Fruit fly (Drosophila melanogaster): ENCODE data around the gene CG31674.
A peak's percentile ranks its signal among the peaks of the same experiment; 100 is the strongest.

Gene CG31674

DNA sequence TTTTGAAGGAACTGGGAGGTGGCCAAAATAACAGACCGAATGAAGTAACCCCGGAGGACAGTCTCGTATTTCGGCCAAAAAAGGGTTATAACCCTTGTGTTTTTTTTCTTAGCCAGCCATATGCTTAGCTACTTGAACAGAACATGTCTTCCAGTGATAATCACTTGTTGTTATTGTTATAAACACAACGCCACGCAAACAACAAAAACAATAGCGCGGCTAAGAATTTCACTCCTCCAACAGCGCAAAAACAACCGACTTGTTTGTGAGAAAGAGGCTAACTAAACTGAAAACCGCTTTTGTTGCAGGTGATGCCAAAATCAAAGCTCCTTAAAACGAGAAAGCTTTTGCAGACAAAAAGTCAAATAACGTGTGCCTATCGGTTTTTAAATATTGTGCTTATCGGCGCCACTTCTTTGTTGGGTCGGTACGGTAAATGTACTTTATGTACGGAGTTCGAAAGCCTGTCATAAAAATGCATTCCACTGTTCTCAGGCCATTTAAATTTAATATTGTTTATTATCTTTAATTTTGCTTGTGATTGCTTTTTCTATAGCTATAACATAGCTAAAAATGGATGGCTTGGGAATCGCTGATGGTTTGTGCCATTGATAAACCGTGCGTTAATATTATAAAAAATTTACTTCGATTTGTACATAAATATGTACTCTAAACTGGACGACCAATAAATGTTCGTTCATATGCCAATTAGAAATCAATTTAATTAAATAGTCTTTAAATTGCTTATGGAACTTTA lies 34.1 kb upstream of the CG31674 start, which contains the start of gene vari:
Gene vari, minus strand, starts transcription at position 285 of the 757 bp plus-strand sequence.
- TF ChIP-seq CG13296 (GFP tag; optimal IDR thresholded peaks at IDR 0.05) (peak; percentile 26), CG12104 (GFP tag; optimal IDR thresholded peaks at IDR 0.05) (peak; percentile 3), mirr (GFP tag; optimal IDR thresholded peaks at IDR 0.05) (peak; percentile 1), CG13894 (tag; optimal IDR thresholded peaks at IDR 0.05) (peak; percentile 61), Hmr (GFP tag; optimal IDR thresholded peaks at IDR 0.05) (peak; percentile 6), CTCF (GFP tag; optimal IDR thresholded peaks at IDR 0.05) (peak; percentile 76), Dbx (GFP tag; IDR thresholded peaks at IDR 0.05) (peak; percentile 40; the same call in 2 of the 3 replicates), CG31365 (tag; optimal IDR thresholded peaks at IDR 0.05) (peak; percentile 5), CG13287 (GFP tag; IDR thresholded peaks at IDR 0.05; ENCODE audit: partially characterized antibody) (peak; percentile 22; the same call in 1 of the 2 replicates), nom (GFP tag; optimal IDR thresholded peaks at IDR 0.05) (peak; percentile 47), phol (tag; optimal IDR thresholded peaks at IDR 0.05) (peak; percentile 53), nerfin-2 (GFP tag; IDR thresholded peaks at IDR 0.05; ENCODE audit: partially characterized antibody) (0 out of 2 replicates have a peak, but pooled peaks have one; percentile 26), CG8765 (GFP tag; IDR thresholded peaks at IDR 0.05) (no peak), vvl (GFP tag; IDR thresholded peaks at IDR 0.05) (peak; percentile 33; the same call in 1 of the 2 replicates), ken (GFP tag; IDR thresholded peaks at IDR 0.05) (0 out of 3 replicates have a peak, but pooled peaks have one; percentile 26), CG12769 (tag; optimal IDR thresholded peaks at IDR 0.05) (peak; percentile 40), rib (GFP tag; IDR thresholded peaks at IDR 0.05) (0 out of 2 replicates have a peak, but pooled peaks have one; percentile 40), scrt (GFP tag; optimal IDR thresholded peaks at IDR 0.05) (peak; percentile 58), CG6254 (GFP tag; optimal IDR thresholded peaks at IDR 0.05) (no peak), E2f2 (GFP tag; IDR thresholded peaks at IDR 0.05) (peak; percentile 83), chn (GFP tag; optimal IDR thresholded peaks at IDR 0.05) (no peak), slou (GFP tag; optimal IDR thresholded peaks at IDR 0.05) (no peak), CG34224 (GFP tag; IDR thresholded peaks at IDR 0.05; ENCODE audit: partially characterized antibody) (peak; percentile 12; the same call in 1 of the 3 replicates), vfl (GFP tag; optimal IDR thresholded peaks at IDR 0.05) (no peak), jigr1 (GFP tag; IDR thresholded peaks at IDR 0.05) (no peak), Fer1 (GFP tag; optimal IDR thresholded peaks at IDR 0.05) (peak; percentile 53), CG32767 (GFP tag; IDR thresholded peaks at IDR 0.05) (0 out of 2 replicates have a peak, but pooled peaks have one; percentile 17), B-H2 (GFP tag; optimal IDR thresholded peaks at IDR 0.05) (peak; percentile 55), chm (GFP tag; IDR thresholded peaks at IDR 0.05) (peak; percentile 65; the same call in 1 of the 2 replicates), Jarid2 (GFP tag; optimal IDR thresholded peaks at IDR 0.05) (peak; percentile 84), CG9817 (tag; optimal IDR thresholded peaks at IDR 0.05) (peak; percentile 7), sob (GFP tag; IDR thresholded peaks at IDR 0.05) (peak; percentile 11; the same call in 1 of the 2 replicates), CG18476 (GFP tag; optimal IDR thresholded peaks at IDR 0.05) (peak; percentile 19), Hmx (GFP tag; optimal IDR thresholded peaks at IDR 0.05) (peak; percentile 17), bbx (GFP tag; IDR thresholded peaks at IDR 0.05; ENCODE audit: partially characterized antibody) (peak; percentile 53; the same call in 1 of the 2 replicates), eve (GFP tag; optimal IDR thresholded peaks at IDR 0.05) (peak in 1 of 2 experiments; percentile 59), caup (GFP tag; optimal IDR thresholded peaks at IDR 0.05; ENCODE audit: severe bottlenecking) (peak; percentile 19), pb (GFP tag; optimal IDR thresholded peaks at IDR 0.05) (peak; percentile 18), pan (optimal IDR thresholded peaks at IDR 0.05) (no peak), pan (GFP tag; optimal IDR thresholded peaks at IDR 0.05 in 1 of 2, IDR thresholded peaks at IDR 0.05 in 1 of 2) (peak in 1 of 2 experiments; percentile 18), Usf (GFP tag; optimal IDR thresholded peaks at IDR 0.05) (no peak), zf30C (GFP tag; optimal IDR thresholded peaks at IDR 0.05) (no peak), dysf (GFP tag; IDR thresholded peaks at IDR 0.05) (peak; percentile 51; the same call in 1 of the 3 replicates), CG7271 (tag; optimal IDR thresholded peaks at IDR 0.05) (no peak), Dref (GFP tag; IDR thresholded peaks at IDR 0.05) (0 out of 2 replicates have a peak, but pooled peaks have one; percentile 50), CG17385 (GFP tag; optimal IDR thresholded peaks at IDR 0.05) (peak; percentile 21), Dp (GFP tag; optimal IDR thresholded peaks at IDR 0.05) (peak; percentile 76), Abd-B (GFP tag; optimal IDR thresholded peaks at IDR 0.05) (peak; percentile 45)

Data from whole organism, embryonic.